Fruit fly (Drosophila melanogaster) whole organism, wandering third instar larva: ENCODE data around the gene Cap-D3.

Experiments used
- Abd-B ChIP-seq: fragments of >200 bp; optimal IDR thresholded peaks from 2 replicates; lab custom pipeline; 2017; ENCODE audit warnings: missing biosample characterization, missing genetic modification characterization
- CG9705 ChIP-seq: fragments of 200-800 bp; sonication (Bioruptor generic); optimal IDR thresholded peaks from 2 replicates; lab custom pipeline; 2018; ENCODE audit warnings: missing biosample characterization, mild to moderate bottlenecking, missing genetic modification characterization
- CrebA ChIP-seq: fragments of 200-800 bp; sonication (Bioruptor generic); optimal IDR thresholded peaks from 2 replicates; lab custom pipeline; 2016; ENCODE audit warnings: missing biosample characterization, mild to moderate bottlenecking, missing genetic modification characterization, borderline replicate concordance
- Dfd ChIP-seq: fragments of >200 bp; optimal IDR thresholded peaks from 2 replicates; lab custom pipeline; 2017; ENCODE audit warnings: missing biosample characterization, missing genetic modification characterization
- GATAd ChIP-seq: sonication (Bioruptor generic); optimal IDR thresholded peaks from 2 replicates; lab custom pipeline; 2016; ENCODE audit warnings: missing biosample characterization, missing genetic modification characterization
- HLH106 ChIP-seq: fragments of 200-800 bp; optimal IDR thresholded peaks from 3 replicates; lab custom pipeline; 2019; ENCODE audit warnings: missing biosample characterization, mild to moderate bottlenecking, missing genetic modification characterization, moderate library complexity
- Hnf4 ChIP-seq: fragments of 200-800 bp; sonication (Bioruptor generic); optimal IDR thresholded peaks from 2 replicates; lab custom pipeline; 2016; ENCODE audit warnings: missing biosample characterization, mild to moderate bottlenecking, missing genetic modification characterization
- Hr78 ChIP-seq: fragments of >200 bp; optimal IDR thresholded peaks from 2 replicates; lab custom pipeline; 2017; ENCODE audit warnings: missing biosample characterization, missing genetic modification characterization
- Hr83 ChIP-seq: fragments of 200-300 bp; sonication (Bioruptor generic); optimal IDR thresholded peaks from 2 replicates; lab custom pipeline; 2016; ENCODE audit warnings: missing biosample characterization, mild to moderate bottlenecking, missing genetic modification characterization, moderate library complexity; ENCODE audit not compliant: poor library complexity, severe bottlenecking
- Jra ChIP-seq: sonication (Bioruptor generic); optimal IDR thresholded peaks from 2 replicates; lab custom pipeline; 2016; ENCODE audit warnings: missing biosample characterization, missing genetic modification characterization
- Mio ChIP-seq: sonication (Bioruptor generic); optimal IDR thresholded peaks from 2 replicates; lab custom pipeline; 2016; ENCODE audit warnings: missing biosample characterization, missing genetic modification characterization
- Myc ChIP-seq: fragments of >200 bp; optimal IDR thresholded peaks from 2 replicates; lab custom pipeline; 2017
- N ChIP-seq: fragments of >200 bp; optimal IDR thresholded peaks from 2 replicates; lab custom pipeline; 2018; ENCODE audit warnings: missing biosample characterization, missing external identifiers, missing genetic modification characterization
- Rel ChIP-seq, 2 experiments: fragments of 200-800 bp; sonication (Bioruptor generic) in 1 of 2; optimal IDR thresholded peaks; 2 replicates in 1 of 2; 3 replicates in 1 of 2; lab custom pipeline; 2016 to 2019; ENCODE audit warnings: mild to moderate bottlenecking in 2 of 2, missing biosample characterization in 2 of 2, missing genetic modification characterization in 2 of 2, moderate library complexity in 1 of 2
- Vsx2 ChIP-seq: fragments of 200-300, 225-300 bp; sonication (Bioruptor generic); optimal IDR thresholded peaks from 2 replicates; lab custom pipeline; 2018; ENCODE audit warnings: missing biosample characterization, missing genetic modification characterization; ENCODE audit not compliant: partially characterized antibody
- br ChIP-seq: fragments of 200-800 bp; sonication (Bioruptor generic); optimal IDR thresholded peaks from 2 replicates; lab custom pipeline; 2016; ENCODE audit warnings: missing biosample characterization, missing genetic modification characterization
- brk ChIP-seq: fragments of 200-800 bp; sonication (Bioruptor generic); optimal IDR thresholded peaks from 2 replicates; lab custom pipeline; 2016; ENCODE audit warnings: missing biosample characterization, mild to moderate bottlenecking, missing genetic modification characterization
- dl ChIP-seq, 2 experiments: fragments of 175-275, 200-275 bp in 1 of 2; fragments of 200-275 bp in 1 of 2; sonication (Bioruptor generic); optimal IDR thresholded peaks; lab custom pipeline; 2018; ENCODE audit warnings: mild to moderate bottlenecking in 2 of 2, missing biosample characterization in 2 of 2, missing genetic modification characterization in 2 of 2, moderate library complexity in 2 of 2; ENCODE audit not compliant: partially characterized antibody in 2 of 2, insufficient read depth in 1 of 2
- dsf ChIP-seq: sonication (Bioruptor generic); optimal IDR thresholded peaks from 2 replicates; lab custom pipeline; 2016; ENCODE audit warnings: missing biosample characterization, missing genetic modification characterization, borderline replicate concordance
- foxo ChIP-seq, 2 experiments: fragments of 200-800 bp; sonication (Bioruptor generic); optimal IDR thresholded peaks; 2 replicates in 1 of 2; 3 replicates in 1 of 2; lab custom pipeline; 2016 to 2017; ENCODE audit warnings: missing biosample characterization in 2 of 2, missing genetic modification characterization in 2 of 2
- h ChIP-seq: fragments of 200-800 bp; sonication (Bioruptor generic); optimal IDR thresholded peaks from 3 replicates; lab custom pipeline; 2016; ENCODE audit warnings: missing biosample characterization, mild to moderate bottlenecking, missing genetic modification characterization
- jim ChIP-seq: fragments of 175-275, 200-325 bp; sonication (Bioruptor generic); optimal IDR thresholded peaks from 2 replicates; lab custom pipeline; 2016; ENCODE audit warnings: missing biosample characterization, mild to moderate bottlenecking, missing genetic modification characterization
- lola ChIP-seq: fragments of >200 bp; optimal IDR thresholded peaks from 2 replicates; lab custom pipeline; 2017; ENCODE audit warnings: missing biosample characterization, missing genetic modification characterization
- psq ChIP-seq: fragments of 200-800 bp; sonication (Bioruptor generic); optimal IDR thresholded peaks from 3 replicates; lab custom pipeline; 2017; ENCODE audit warnings: missing biosample characterization, mild to moderate bottlenecking, missing genetic modification characterization, moderate library complexity
- sage ChIP-seq: fragments of 200-800 bp; sonication (Bioruptor generic); optimal IDR thresholded peaks from 2 replicates; lab custom pipeline; 2016; ENCODE audit warnings: missing biosample characterization, mild to moderate bottlenecking, missing genetic modification characterization
- tai ChIP-seq: sonication (Bioruptor generic); optimal IDR thresholded peaks from 2 replicates; lab custom pipeline; 2016; ENCODE audit warnings: missing biosample characterization, missing genetic modification characterization
- usp ChIP-seq: fragments of >200 bp; optimal IDR thresholded peaks from 2 replicates; lab custom pipeline; 2017; ENCODE audit warnings: missing biosample characterization, missing genetic modification characterization
- woc ChIP-seq: sonication (Bioruptor generic); optimal IDR thresholded peaks from 2 replicates; lab custom pipeline; 2016; ENCODE audit warnings: missing biosample characterization, mild to moderate bottlenecking, missing genetic modification characterization

The Cap-D3 gene

dm6 chr2L:5526738-5527137, 1.0 kb downstream of the Cap-D3 start, which contains the start of gene Cox11:
Gene Cox11, plus strand, starts transcription at chr2L:5526957.
- TF ChIP-seq jim (GFP tag; lab: Kevin White, UChicago) (no peak), Hr78 (no peak), N (GFP tag; lab: Kevin White, UChicago) (no peak), lola (GFP tag; lab: Kevin White, UChicago) (no peak), tai (GFP tag; lab: Kevin White, UChicago) (no peak), Abd-B (no peak), foxo (GFP tag; optimal IDR thresholded peaks at IDR 0.05; lab: Kevin White, UChicago) (no peak), dl (GFP tag; optimal IDR thresholded peaks at IDR 0.05; lab: Kevin White, UChicago; ENCODE audit: insufficient read depth in 1 of 2, partially characterized antibody in 2 of 2) (no peak), Hr83 (GFP tag; lab: Kevin White, UChicago) (no peak), h (GFP tag; lab: Kevin White, UChicago) (no peak), Rel (GFP tag; optimal IDR thresholded peaks at IDR 0.05; lab: Kevin White, UChicago) (no peak), Rel (tag; optimal IDR thresholded peaks at IDR 0.05; lab: Kevin White, UChicago) (no peak), Vsx2 (GFP tag; lab: Kevin White, UChicago) (no peak), usp (GFP tag; lab: Kevin White, UChicago) (no peak), br (GFP tag; lab: Kevin White, UChicago) (no peak), Dfd (no peak), CrebA (no peak)

dm6 chr2L:5527861-5528260, 2.2 kb downstream of the Cap-D3 start, which contains the start of gene CG31915:
Gene CG31915, plus strand, starts transcription at chr2L:5528123.
- TF ChIP-seq woc (GFP tag; lab: Kevin White, UChicago) (no peak), GATAd (no peak), Dfd (no peak), Myc (lab: Kevin White, UChicago) (peak; percentile 76)

dm6 chr2L:5532061-5532460, 6.4 kb downstream of the Cap-D3 start, which contains the start of gene Coq6:
Gene Coq6, minus strand, starts transcription at chr2L:5532223.
- TF ChIP-seq sage = no peak
- TF ChIP-seq Hr83 (GFP tag; lab: Kevin White, UChicago) = peak; percentile 80

- TF ChIP-seq usp (GFP tag; lab: Kevin White, UChicago) (no peak), tai (GFP tag; lab: Kevin White, UChicago) (no peak), h (GFP tag; lab: Kevin White, UChicago) (no peak)
These were observed 11.0 kb downstream of the Cap-D3 start, which contains the start of gene tomb for dm6 chr2L:5536658-5537057. Gene tomb, minus strand, starts transcription at chr2L:5536758.

dm6 chr2L:5537063-5537462, 11.4 kb downstream of the Cap-D3 start:
- no peak for TF ChIP-seq Jra
- no peak for TF ChIP-seq Mio
- no peak for TF ChIP-seq Hr78

dm6 chr2L:5539034-5539433, 13.3 kb downstream of the Cap-D3 start, which contains the start of gene CG14015:
Gene CG14015, minus strand, starts transcription at chr2L:5539196.
- TF ChIP-seq Hr83 (GFP tag; lab: Kevin White, UChicago) (no peak), Mio (no peak)

dm6 chr2L:5541935-5542685, 16.4 kb downstream of the Cap-D3 start, which contains the start of the genes Hel25E and Lam:
Gene Hel25E, minus strand, starts transcription at chr2L:5542314.
Gene Lam, plus strand, starts transcription at chr2L:5542480.
- TF ChIP-seq dsf (no peak), CrebA (no peak), br (GFP tag; lab: Kevin White, UChicago) (no peak), brk (GFP tag; lab: Kevin White, UChicago) (no peak), CG9705 (no peak), Hr83 (GFP tag; lab: Kevin White, UChicago) (no peak), sage (no peak), Hnf4 (GFP tag; lab: Kevin White, UChicago) (no peak), lola (GFP tag; lab: Kevin White, UChicago) (no peak), GATAd (no peak), psq (no peak), usp (GFP tag; lab: Kevin White, UChicago) (no peak), HLH106 (no peak), Rel (GFP tag; optimal IDR thresholded peaks at IDR 0.05; lab: Kevin White, UChicago) (no peak), Rel (tag; optimal IDR thresholded peaks at IDR 0.05; lab: Kevin White, UChicago) (no peak)
